Fruit fly (Drosophila melanogaster): ENCODE results near the gene Cpr97Eb.

The Cpr97Eb gene

DNA sequence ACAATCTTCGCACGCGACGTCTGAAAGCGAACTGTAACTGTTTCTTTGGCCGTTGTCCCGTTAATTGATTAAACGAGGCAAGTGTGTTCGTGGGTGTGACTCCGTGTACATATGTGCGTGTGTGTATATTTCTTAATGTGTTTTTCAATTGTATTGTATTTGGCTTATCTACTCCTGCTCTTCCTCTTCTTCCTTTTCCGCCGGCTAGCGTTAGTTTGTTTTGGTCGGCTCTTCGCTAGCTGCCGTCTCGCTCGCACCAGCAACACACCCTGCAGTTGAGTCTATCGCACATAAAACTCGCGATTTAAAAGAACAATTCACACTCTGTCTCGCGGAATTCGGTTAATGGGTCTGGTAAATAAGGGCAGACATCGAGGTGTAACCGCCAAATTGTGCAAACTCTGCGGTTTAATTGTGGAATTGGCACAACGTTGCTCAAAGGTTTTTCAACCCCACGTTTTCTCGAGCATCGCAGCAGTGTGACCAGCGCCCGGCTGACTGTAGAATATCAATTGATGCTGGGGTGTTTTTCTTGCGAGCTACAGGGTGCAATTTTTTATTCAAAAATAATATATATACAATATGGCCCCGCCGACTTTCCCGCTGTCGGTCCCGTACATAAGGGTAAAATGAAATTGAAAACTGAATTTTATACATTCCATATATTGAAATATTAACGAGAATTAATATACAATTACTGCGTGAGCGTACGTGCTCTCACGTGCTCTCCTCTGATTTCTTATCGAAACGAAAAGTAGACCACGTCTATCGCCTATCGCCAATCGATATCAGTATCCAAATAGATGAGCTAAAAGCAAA lies 21.1 kb upstream of the Cpr97Eb start, which contains the start of the genes gb and CG5815 (continued):
- TF ChIP-seq CG18619 (GFP tag; optimal IDR thresholded peaks at IDR 0.05) (peak; percentile 93), Awh (GFP tag; IDR thresholded peaks at IDR 0.05) (0 out of 2 replicates have a peak, but pooled peaks have one; percentile 63), toy (GFP tag; IDR thresholded peaks at IDR 0.05) (peak; percentile 60; the same call in 1 of the 2 replicates), CG14050 (GFP tag; IDR thresholded peaks at IDR 0.05) (peak; percentile 82), CG42726 (GFP tag; IDR thresholded peaks at IDR 0.05; ENCODE audit: partially characterized antibody) (no peak; the same call in 1 of the 2 replicates), sug (tag; optimal IDR thresholded peaks at IDR 0.05) (no peak), CG7556 (GFP tag; optimal IDR thresholded peaks at IDR 0.05) (peak; percentile 86), her (GFP tag; optimal IDR thresholded peaks at IDR 0.05) (peak; percentile 15), CG17385 (GFP tag; optimal IDR thresholded peaks at IDR 0.05) (peak; percentile 91), chn (GFP tag; optimal IDR thresholded peaks at IDR 0.05) (peak; percentile 93), inv (GFP tag; IDR thresholded peaks at IDR 0.05; ENCODE audit: partially characterized antibody) (peak; percentile 91), CG15514 (GFP tag; optimal IDR thresholded peaks at IDR 0.05) (peak; percentile 87), az2 (GFP tag; optimal IDR thresholded peaks at IDR 0.05) (peak; percentile 92), corto (GFP tag; optimal IDR thresholded peaks at IDR 0.05) (peak; percentile 88), ATbp (GFP tag; optimal IDR thresholded peaks at IDR 0.05) (peak; percentile 54), CG2129 (GFP tag; IDR thresholded peaks at IDR 0.05; ENCODE audit: partially characterized antibody) (peak; percentile 96), HLHmδ (GFP tag; optimal IDR thresholded peaks at IDR 0.05) (no peak), crp (GFP tag; optimal IDR thresholded peaks at IDR 0.05) (peak in 1 of 2 experiments; percentile 66), NfI (GFP tag; optimal IDR thresholded peaks at IDR 0.05) (peak; percentile 92), H2.0 (GFP tag; IDR thresholded peaks at IDR 0.05) (peak; percentile 89), klu (GFP tag; IDR thresholded peaks at IDR 0.05) (peak; percentile 85), psq (GFP tag; optimal IDR thresholded peaks at IDR 0.05) (peak; percentile 96), scrt (GFP tag; optimal IDR thresholded peaks at IDR 0.05) (peak; percentile 84), CG10543 (GFP tag; optimal IDR thresholded peaks at IDR 0.05) (peak; percentile 90), Dbx (GFP tag; IDR thresholded peaks at IDR 0.05) (peak; percentile 95), btn (GFP tag; optimal IDR thresholded peaks at IDR 0.05) (peak; percentile 26), CG12769 (tag; optimal IDR thresholded peaks at IDR 0.05) (no peak), CG2889 (GFP tag; IDR thresholded peaks at IDR 0.05) (peak; percentile 85), Optix (GFP tag; IDR thresholded peaks at IDR 0.05) (peak; percentile 90), CG10431 (GFP tag; optimal IDR thresholded peaks at IDR 0.05) (peak; percentile 57), CG12236 (GFP tag; optimal IDR thresholded peaks at IDR 0.05) (peak; percentile 16), Ptx1 (GFP tag; IDR thresholded peaks at IDR 0.05) (peak; percentile 94), vnd (GFP tag; IDR thresholded peaks at IDR 0.05; ENCODE audit: partially characterized antibody) (peak; percentile 96), z (GFP tag; IDR thresholded peaks at IDR 0.05) (no peak; the same call in 1 of the 3 replicates), Neu2 (GFP tag; optimal IDR thresholded peaks at IDR 0.05; ENCODE audit: borderline replicate concordance) (no peak), slou (GFP tag; optimal IDR thresholded peaks at IDR 0.05) (peak; percentile 78), HLH3B (GFP tag; IDR thresholded peaks at IDR 0.05) (peak; percentile 86), CG8478 (optimal IDR thresholded peaks at IDR 0.05) (no peak), Ets65A (GFP tag) (peak; percentile 98), zfh1 (GFP tag; IDR thresholded peaks at IDR 0.05) (peak; percentile 93), prd (optimal IDR thresholded peaks at IDR 0.05) (no peak), prd (GFP tag; IDR thresholded peaks at IDR 0.05) (peak; percentile 95), grn (GFP tag; optimal IDR thresholded peaks at IDR 0.05) (peak; percentile 61), Nf-YB (GFP tag; optimal IDR thresholded peaks at IDR 0.05) (peak; percentile 73), Atf-2 (GFP tag; optimal IDR thresholded peaks at IDR 0.05) (peak; percentile 59), CHES-1-like (GFP tag; optimal IDR thresholded peaks at IDR 0.05) (peak; percentile 47), Mad (GFP tag; optimal IDR thresholded peaks at IDR 0.05) (peak; percentile 92), CG34224 (GFP tag; IDR thresholded peaks at IDR 0.05; ENCODE audit: partially characterized antibody) (peak; percentile 98), Rfx (GFP tag; IDR thresholded peaks at IDR 0.05) (peak; percentile 96)
